Worm (Caenorhabditis elegans) whole organism, young adult: ENCODE data around the gene grd-8.
A peak's percentile ranks its signal among the peaks of the same experiment; 100 is the strongest.

Source experiments
- C17E4.6 ChIP-seq: fragments of 200-800 bp; sonication (Bioruptor generic); IDR thresholded peaks from 2 replicates; pipeline ENCODE4 v1.3.6; 2022; ENCODE audit warnings: missing genetic modification reagents, missing genetic modification characterization, missing compliant biosample characterization
- F52B5.7 ChIP-seq: sonication (generic microtip); optimal IDR thresholded peaks from 2 replicates; lab custom pipeline; 2016; ENCODE audit warnings: mild to moderate bottlenecking, missing genetic modification characterization, missing compliant biosample characterization
- F55B11.4 ChIP-seq: sonication (generic microtip); optimal IDR thresholded peaks from 2 replicates; lab custom pipeline; 2016; ENCODE audit warnings: missing compliant biosample characterization, missing genetic modification characterization, borderline replicate concordance; ENCODE audit not compliant: insufficient read depth
- Y56A3A.18 ChIP-seq: fragments of 200-800 bp; sonication (Bioruptor generic); IDR thresholded peaks from 2 replicates; pipeline ENCODE4 v1.3.6; 2022; ENCODE audit warnings: missing genetic modification reagents, missing genetic modification characterization, missing compliant biosample characterization
- Y67H2A.10 ChIP-seq: fragments of 200-800 bp; sonication (Bioruptor generic); conservative IDR thresholded peaks from 2 replicates; pipeline ENCODE4 v1.3.6; 2022; ENCODE audit warnings: missing genetic modification reagents, missing genetic modification characterization, missing compliant biosample characterization
- Y95B8A.8 ChIP-seq: fragments of 200-800 bp; sonication (Bioruptor generic); IDR thresholded peaks from 2 replicates; pipeline ENCODE4 v1.3.6; 2022; ENCODE audit warnings: missing genetic modification reagents, missing genetic modification characterization, missing compliant biosample characterization
- ZK185.1 ChIP-seq: sonication (generic microtip); optimal IDR thresholded peaks from 2 replicates; lab custom pipeline; 2016; ENCODE audit warnings: mild to moderate bottlenecking, missing genetic modification characterization, missing compliant biosample characterization; ENCODE audit not compliant: poor library complexity, severe bottlenecking
- ama-1 ChIP-seq, 3 experiments: fragments of 150-350 bp in 1 of 3; sonication (generic microtip) in 2 of 3; optimal IDR thresholded peaks; 2 replicates each; lab custom pipeline; 2014 to 2018; ENCODE audit warnings: missing biosample characterization in 2 of 3, missing genetic modification characterization in 2 of 3, missing genetic modification reagents in 2 of 3
- aptf-3 ChIP-seq: fragments of 200-800 bp; sonication (Bioruptor generic); IDR thresholded peaks from 2 replicates; pipeline ENCODE4 v1.3.6; 2022; ENCODE audit warnings: missing genetic modification characterization, missing compliant biosample characterization
- atf-7 ChIP-seq: sonication (generic microtip); optimal IDR thresholded peaks from 2 replicates; lab custom pipeline; 2017; ENCODE audit warnings: mild to moderate bottlenecking, missing genetic modification characterization, missing compliant biosample characterization
- bed-2 ChIP-seq: fragments of 200-800 bp; sonication (Bioruptor generic); IDR thresholded peaks from 2 replicates; pipeline ENCODE4 v1.3.6; 2022; ENCODE audit warnings: missing genetic modification reagents, missing genetic modification characterization, missing compliant biosample characterization
- ceh-27 ChIP-seq: fragments of 200-800 bp; sonication (Bioruptor generic); optimal IDR thresholded peaks from 2 replicates; lab custom pipeline; 2018; ENCODE audit warnings: mild to moderate bottlenecking, missing genetic modification characterization, moderate library complexity, missing compliant biosample characterization
- ceh-91 ChIP-seq: fragments of 200-800 bp; sonication (Bioruptor generic); IDR thresholded peaks from 2 replicates; pipeline ENCODE4 v1.3.6; 2022; ENCODE audit warnings: missing genetic modification reagents, missing genetic modification characterization, missing compliant biosample characterization
- dpff-1 ChIP-seq: sonication (generic microtip); optimal IDR thresholded peaks from 2 replicates; lab custom pipeline; 2017; ENCODE audit warnings: mild to moderate bottlenecking, missing genetic modification characterization, missing compliant biosample characterization
- dpl-1 ChIP-seq: fragments of 150-350 bp; optimal IDR thresholded peaks from 2 replicates; lab custom pipeline; 2014; ENCODE audit warnings: missing biosample characterization, missing genetic modification reagents, missing genetic modification characterization
- fkh-3 ChIP-seq: sonication (generic microtip); optimal IDR thresholded peaks from 2 replicates; lab custom pipeline; 2016; ENCODE audit warnings: mild to moderate bottlenecking, missing genetic modification characterization, missing compliant biosample characterization
- hlh-12 ChIP-seq: sonication (generic microtip); optimal IDR thresholded peaks from 2 replicates; lab custom pipeline; 2016; ENCODE audit warnings: missing genetic modification characterization, missing compliant biosample characterization
- hlh-26 ChIP-seq: fragments of 200-800 bp; sonication (Bioruptor generic); conservative IDR thresholded peaks from 2 replicates; pipeline ENCODE4 v1.3.6; 2022; ENCODE audit warnings: missing genetic modification reagents, missing genetic modification characterization, missing compliant biosample characterization
- hmg-20 ChIP-seq: fragments of 200-800 bp; sonication (Bioruptor generic); IDR thresholded peaks from 2 replicates; pipeline ENCODE4 v1.3.6; 2022; ENCODE audit warnings: missing genetic modification reagents, missing genetic modification characterization, missing compliant biosample characterization
- lin-26 ChIP-seq: fragments of 200-800 bp; sonication (Bioruptor generic); IDR thresholded peaks from 2 replicates; pipeline ENCODE4 v1.3.6; 2022; ENCODE audit warnings: missing genetic modification reagents, missing genetic modification characterization, missing compliant biosample characterization
- lin-35 ChIP-seq, 3 experiments: fragments of 150-350 bp in 2 of 3; sonication (generic microtip) in 1 of 3; optimal IDR thresholded peaks; 2 replicates each; lab custom pipeline; 2014 to 2018; ENCODE audit warnings: missing biosample characterization in 3 of 3, missing genetic modification characterization in 3 of 3, missing genetic modification reagents in 3 of 3
- lin-40 ChIP-seq: sonication (generic microtip); optimal IDR thresholded peaks from 2 replicates; lab custom pipeline; 2016; ENCODE audit warnings: missing genetic modification characterization, mild to moderate bottlenecking, missing compliant biosample characterization, missing genotype, missing genetic modification reagents
- lsy-27 ChIP-seq: sonication (generic microtip); optimal IDR thresholded peaks from 2 replicates; lab custom pipeline; 2017; ENCODE audit warnings: missing genetic modification characterization, mild to moderate bottlenecking, missing compliant biosample characterization, antibody characterized with exemption, missing genotype, borderline replicate concordance; ENCODE audit not compliant: insufficient read depth
- mcd-1 ChIP-seq: fragments of 200-800 bp; sonication (Bioruptor generic); IDR thresholded peaks from 2 replicates; pipeline ENCODE4 v1.3.6; 2022; ENCODE audit warnings: missing genetic modification reagents, missing genetic modification characterization, missing compliant biosample characterization
- nfya-2 ChIP-seq: fragments of 200-800 bp; sonication (Bioruptor generic); IDR thresholded peaks from 2 replicates; pipeline ENCODE4 v1.3.6; 2022; ENCODE audit warnings: missing genetic modification reagents, missing genetic modification characterization, missing compliant biosample characterization
- nhr-90 ChIP-seq: sonication (generic microtip); optimal IDR thresholded peaks from 2 replicates; lab custom pipeline; 2016; ENCODE audit warnings: missing genotype, mild to moderate bottlenecking, missing genetic modification characterization, missing compliant biosample characterization
- rec-8 ChIP-seq, 2 experiments: sonication (generic microtip); optimal IDR thresholded peaks; 2 replicates each; lab custom pipeline; 2016; ENCODE audit warnings: mild to moderate bottlenecking in 2 of 2, missing genetic modification characterization in 2 of 2, missing genetic modification reagents in 2 of 2, missing genotype in 2 of 2, missing biosample characterization in 1 of 2, missing compliant biosample characterization in 1 of 2, moderate library complexity in 1 of 2
- sdz-38 ChIP-seq: sonication (generic microtip); optimal IDR thresholded peaks from 2 replicates; lab custom pipeline; 2016; ENCODE audit warnings: missing genotype, missing genetic modification characterization, missing compliant biosample characterization
- sea-2 ChIP-seq: fragments of 200-800 bp; sonication (Bioruptor generic); IDR thresholded peaks from 2 replicates; pipeline ENCODE4 v1.3.6; 2022; ENCODE audit warnings: missing genetic modification characterization, missing compliant biosample characterization
- snpc-1.1 ChIP-seq: sonication (generic microtip); optimal IDR thresholded peaks from 2 replicates; lab custom pipeline; 2017; ENCODE audit warnings: missing genetic modification characterization, mild to moderate bottlenecking, missing compliant biosample characterization, antibody characterized with exemption, moderate library complexity, missing genotype, missing genetic modification reagents; ENCODE audit not compliant: insufficient read depth
- snpc-1.3 ChIP-seq: sonication (generic microtip); optimal IDR thresholded peaks from 2 replicates; lab custom pipeline; 2017; ENCODE audit warnings: missing genetic modification characterization, mild to moderate bottlenecking, missing compliant biosample characterization, antibody characterized with exemption, moderate library complexity, missing genotype, missing genetic modification reagents; ENCODE audit not compliant: insufficient read depth
- snpc-3.4 ChIP-seq: sonication (generic microtip); optimal IDR thresholded peaks from 2 replicates; lab custom pipeline; 2017; ENCODE audit warnings: missing genetic modification characterization, mild to moderate bottlenecking, missing compliant biosample characterization, antibody characterized with exemption, moderate library complexity, missing genotype, missing genetic modification reagents
- sptf-2 ChIP-seq: fragments of 200-800 bp; sonication (Bioruptor generic); optimal IDR thresholded peaks from 2 replicates; lab custom pipeline; 2018; ENCODE audit warnings: mild to moderate bottlenecking, missing genetic modification characterization, missing compliant biosample characterization
- tbp1 ChIP-seq: fragments of 200-800 bp; sonication (Bioruptor generic); optimal IDR thresholded peaks from 2 replicates; lab custom pipeline; 2018; ENCODE audit warnings: mild to moderate bottlenecking, missing genetic modification characterization, missing compliant biosample characterization
- unc-130 ChIP-seq: sonication (generic microtip); optimal IDR thresholded peaks from 2 replicates; lab custom pipeline; 2016; ENCODE audit warnings: missing genetic modification reagents, missing genetic modification characterization, missing compliant biosample characterization
- zfh-2 ChIP-seq: fragments of 200-800 bp; sonication (Bioruptor generic); conservative IDR thresholded peaks from 2 replicates; pipeline ENCODE4 v1.3.6; 2022; ENCODE audit warnings: missing genetic modification reagents, missing genetic modification characterization, missing compliant biosample characterization
- zim-3 ChIP-seq: sonication (generic microtip); optimal IDR thresholded peaks from 2 replicates; lab custom pipeline; 2017; ENCODE audit warnings: mild to moderate bottlenecking, missing genetic modification characterization, moderate library complexity, missing compliant biosample characterization
- ztf-22 ChIP-seq: fragments of 200-800 bp; sonication (Bioruptor generic); optimal IDR thresholded peaks from 2 replicates; lab custom pipeline; 2018; ENCODE audit warnings: mild to moderate bottlenecking, missing genetic modification characterization, moderate library complexity, missing compliant biosample characterization

The grd-8 gene

ce11 chrV:7854603-7855002 is 12.3 kb downstream of the grd-8 start, which contains the start of the genes C37C3.9 and C37C3.18 (continued):
- TF ChIP-seq C17E4.6 (GFP tag; lab: Robert Waterston, UW) (no peak), snpc-1.1 (tag; lab: Kevin White, UChicago) (no peak), lsy-27 (no peak), atf-7 (tag; lab: Kevin White, UChicago) (peak; percentile 91), nhr-90 (tag; lab: Kevin White, UChicago) (no peak), zim-3 (tag; lab: Kevin White, UChicago) (no peak), hmg-20 (no peak), hlh-12 (no peak), unc-130 (no peak), ceh-27 (GFP tag; lab: Kevin White, UChicago) (peak; percentile 75), snpc-3.4 (tag; lab: Kevin White, UChicago) (no peak), Y56A3A.18 (GFP tag; lab: Robert Waterston, UW) (no peak; the same call in 1 of the 2 replicates), dpff-1 (tag; lab: Kevin White, UChicago) (no peak), dpl-1 (no peak), ceh-91 (no peak), F52B5.7 (tag; lab: Kevin White, UChicago) (no peak), fkh-3 (tag; lab: Kevin White, UChicago) (no peak), ZK185.1 (peak; percentile 12), zfh-2 (GFP tag; lab: Robert Waterston, UW) (peak; percentile 93), Y67H2A.10 (no peak), lin-26 (GFP tag; lab: Robert Waterston, UW) (no peak), mcd-1 (GFP tag; lab: Robert Waterston, UW) (peak; percentile 44; the same call in 1 of the 2 replicates), sdz-38 (tag; lab: Kevin White, UChicago) (no peak), ztf-22 (GFP tag; lab: Kevin White, UChicago) (peak; percentile 16), rec-8 (tag; optimal IDR thresholded peaks at IDR 0.05; lab: Kevin White, UChicago) (no peak), sptf-2 (GFP tag; lab: Kevin White, UChicago) (no peak), lin-35 (GFP tag; optimal IDR thresholded peaks at IDR 0.05; lab: Kevin White, UChicago) (no peak), bed-2 (no peak), sea-2 (GFP tag; lab: Robert Waterston, UW) (no peak), tbp1 (GFP tag; lab: Kevin White, UChicago) (peak; percentile 26), ama-1 (optimal IDR thresholded peaks at IDR 0.05; lab: Kevin White, UChicago) (no peak), ama-1 (GFP tag; optimal IDR thresholded peaks at IDR 0.05; lab: Kevin White, UChicago) (no peak), lin-40 (tag; lab: Kevin White, UChicago) (peak; percentile 48), F55B11.4 (tag; lab: Kevin White, UChicago) (no peak), snpc-1.3 (no peak), Y95B8A.8 (0 out of 2 replicates have a peak, but pooled peaks have one; percentile 6), hlh-26 (no peak)

- no peak for TF ChIP-seq nfya-2 (GFP tag; lab: Robert Waterston, UW)
- no peak for TF ChIP-seq aptf-3 (GFP tag; lab: Robert Waterston, UW)
- TF ChIP-seq dpff-1 (tag; lab: Kevin White, UChicago): no peak
Observed at ce11 chrV:7855382-7855994, 13.2 kb downstream of the grd-8 start, which contains the start of gene C37C3.2. TSS of gene C37C3.2 (plus strand) at chrV:7855944.
